Fruit fly (Drosophila melanogaster) whole organism, pupa: ENCODE data around the gene colt.

ENCODE experiments used
- CG10348 ChIP-seq: fragments of 200-800 bp; sonication (Bioruptor generic); IDR thresholded peaks from 2 replicates; pipeline ENCODE4 v1.3.6; 2022; ENCODE audit warnings: missing biosample characterization, missing genetic modification characterization
- CG12605 ChIP-seq: fragments of 200-800 bp; sonication (Bioruptor generic); IDR thresholded peaks from 2 replicates; pipeline ENCODE4 v1.3.6; 2022; ENCODE audit warnings: missing biosample characterization, missing genetic modification characterization
- CG13204 ChIP-seq: fragments of 200-800 bp; sonication (Bioruptor generic); optimal IDR thresholded peaks from 2 replicates; lab custom pipeline; 2018; ENCODE audit warnings: missing biosample characterization, mild to moderate bottlenecking, missing genetic modification characterization, moderate library complexity
- CG14655 ChIP-seq: fragments of 200-800 bp; sonication (Bioruptor generic); optimal IDR thresholded peaks from 3 replicates; lab custom pipeline; 2017; ENCODE audit warnings: mild to moderate bottlenecking, missing biosample characterization, missing genetic modification reagents, missing genetic modification characterization
- CG15710 ChIP-seq: fragments of 200-800 bp; sonication (Bioruptor generic); optimal IDR thresholded peaks from 2 replicates; lab custom pipeline; 2018; ENCODE audit warnings: missing biosample characterization, mild to moderate bottlenecking, missing genetic modification characterization, moderate library complexity
- CG17806 ChIP-seq: fragments of 200-800 bp; sonication (Bioruptor generic); optimal IDR thresholded peaks from 2 replicates; lab custom pipeline; 2018; ENCODE audit warnings: missing biosample characterization, mild to moderate bottlenecking, missing genetic modification characterization, moderate library complexity
- CG32121 ChIP-seq: fragments of 200-800 bp; sonication (Bioruptor generic); IDR thresholded peaks from 2 replicates; pipeline ENCODE4 v1.3.6; 2022; ENCODE audit warnings: missing biosample characterization, missing genetic modification characterization
- CG34367 ChIP-seq: fragments of 200-800 bp; sonication (Bioruptor generic); optimal IDR thresholded peaks from 2 replicates; lab custom pipeline; 2018; ENCODE audit warnings: missing biosample characterization, mild to moderate bottlenecking, missing genetic modification characterization
- CG4496 ChIP-seq: fragments of 200-800 bp; sonication (Bioruptor generic); IDR thresholded peaks from 3 replicates; pipeline ENCODE4 v1.3.6; 2022; ENCODE audit warnings: missing biosample characterization, missing genetic modification characterization
- CG8159 ChIP-seq: fragments of 200-800 bp; sonication (Bioruptor generic); optimal IDR thresholded peaks from 3 replicates; lab custom pipeline; 2018; ENCODE audit warnings: missing biosample characterization, mild to moderate bottlenecking, missing genetic modification characterization, moderate library complexity
- CG8301 ChIP-seq: fragments of 200-800 bp; sonication (Bioruptor generic); optimal IDR thresholded peaks from 2 replicates; lab custom pipeline; 2018; ENCODE audit warnings: missing biosample characterization, mild to moderate bottlenecking, missing genetic modification characterization
- CG9948 ChIP-seq: fragments of 200-800 bp; sonication (Bioruptor generic); optimal IDR thresholded peaks from 2 replicates; lab custom pipeline; 2018; ENCODE audit warnings: missing biosample characterization, mild to moderate bottlenecking, missing genetic modification characterization, moderate library complexity
- D1 ChIP-seq: fragments of 200-800 bp; sonication (Bioruptor generic); optimal IDR thresholded peaks from 2 replicates; lab custom pipeline; 2018; ENCODE audit warnings: missing biosample characterization, mild to moderate bottlenecking, missing genetic modification characterization, moderate library complexity
- EcR ChIP-seq: fragments of 200-800 bp; sonication (Bioruptor generic); optimal IDR thresholded peaks from 3 replicates; lab custom pipeline; 2019; ENCODE audit warnings: missing biosample characterization, missing genetic modification characterization, mild to moderate bottlenecking, moderate library complexity, missing genetic modification reagents
- Ets98B ChIP-seq: fragments of 200-800 bp; sonication (Bioruptor generic); IDR thresholded peaks from 2 replicates; pipeline ENCODE4 v1.3.6; 2022; ENCODE audit warnings: missing biosample characterization, missing genetic modification characterization
- Pif1A ChIP-seq: fragments of 200-800 bp; sonication (Bioruptor generic); optimal IDR thresholded peaks from 3 replicates; lab custom pipeline; 2016; ENCODE audit warnings: missing biosample characterization, missing genetic modification characterization
- Pif1B ChIP-seq: fragments of 200-800 bp; sonication (Bioruptor generic); optimal IDR thresholded peaks from 3 replicates; lab custom pipeline; 2016; ENCODE audit warnings: missing biosample characterization, missing genetic modification characterization
- Snoo ChIP-seq: fragments of 200-800 bp; sonication (Bioruptor generic); optimal IDR thresholded peaks from 3 replicates; lab custom pipeline; 2017; ENCODE audit warnings: missing biosample characterization, mild to moderate bottlenecking, missing genetic modification characterization, inconsistent platforms
- fd96Ca ChIP-seq: fragments of 200-800 bp; sonication (Bioruptor generic); IDR thresholded peaks from 3 replicates; pipeline ENCODE4 v1.3.6; 2022; ENCODE audit warnings: missing biosample characterization, missing genetic modification characterization
- gl ChIP-seq: fragments of 200-800 bp; sonication (Bioruptor generic); optimal IDR thresholded peaks from 2 replicates; lab custom pipeline; 2018; ENCODE audit warnings: missing biosample characterization, mild to moderate bottlenecking, missing genetic modification characterization
- rn ChIP-seq: fragments of 200-800 bp; sonication (Bioruptor generic); IDR thresholded peaks from 2 replicates; pipeline ENCODE4 v1.3.6; 2022; ENCODE audit warnings: missing biosample characterization, missing genetic modification characterization

The colt gene

dm6 chr2L:2806190-2806763 is 36.4 kb upstream of the colt start:
- TF ChIP-seq CG10348 (no peak), CG13204 (GFP tag; lab: Kevin White, UChicago) (peak; percentile 91), Pif1A (GFP tag; lab: Kevin White, UChicago) (peak; percentile 21), fd96Ca (GFP tag; lab: Robert Waterston, UW) (no peak), rn (GFP tag; lab: Robert Waterston, UW) (no peak), CG14655 (GFP tag; lab: Kevin White, UChicago) (peak; percentile 45), CG34367 (tag; lab: Kevin White, UChicago) (peak; percentile 34), CG8301 (tag; lab: Kevin White, UChicago) (peak; percentile 17), CG15710 (tag; lab: Kevin White, UChicago) (peak; percentile 1), gl (tag; lab: Kevin White, UChicago) (peak; percentile 88), CG32121 (no peak), Ets98B (GFP tag; lab: Robert Waterston, UW) (peak; percentile 44; the same call in 1 of the 2 replicates), EcR (GFP tag; lab: Kevin White, UChicago) (peak; percentile 95), D1 (no peak), CG8159 (peak; percentile 30), Pif1B (peak; percentile 20), CG4496 (GFP tag; lab: Robert Waterston, UW) (0 out of 3 replicates have a peak, but pooled peaks have one; percentile 38), CG9948 (tag; lab: Kevin White, UChicago) (no peak), CG17806 (tag; lab: Kevin White, UChicago) (no peak), CG12605 (GFP tag; lab: Robert Waterston, UW) (no peak), Snoo (tag; lab: Kevin White, UChicago) (peak; percentile 29)
- TF ChIP-seq, all 21 proteins: peak for 13

dm6 chr2L:2804634-2805311 is 34.9 kb upstream of the colt start, which contains the start of gene daw:
daw (plus strand) TSS chr2L:2805261.
- TF ChIP-seq CG34367 (tag; lab: Kevin White, UChicago), result peak; percentile 41
- TF ChIP-seq CG17806 (tag; lab: Kevin White, UChicago), result peak; percentile 10
- peak; percentile 88 for TF ChIP-seq gl (tag; lab: Kevin White, UChicago)
- TF ChIP-seq D1, result no peak
- peak; percentile 27 for TF ChIP-seq EcR (GFP tag; lab: Kevin White, UChicago)
- TF ChIP-seq Pif1A (GFP tag; lab: Kevin White, UChicago), result peak; percentile 77
- no peak for TF ChIP-seq rn (GFP tag; lab: Robert Waterston, UW)
- peak; percentile 99 for TF ChIP-seq CG13204 (GFP tag; lab: Kevin White, UChicago)
- TF ChIP-seq CG32121, result 0 out of 2 replicates have a peak, but pooled peaks have one; percentile 26
- TF ChIP-seq CG15710 (tag; lab: Kevin White, UChicago), result no peak
- no peak for TF ChIP-seq CG10348
- TF ChIP-seq CG12605 (GFP tag; lab: Robert Waterston, UW), result peak; percentile 61
- TF ChIP-seq CG14655 (GFP tag; lab: Kevin White, UChicago), result peak; percentile 55
- no peak for TF ChIP-seq CG9948 (tag; lab: Kevin White, UChicago)
- TF ChIP-seq CG4496 (GFP tag; lab: Robert Waterston, UW), result peak; percentile 85
- TF ChIP-seq CG8159, result peak; percentile 27
- no peak for TF ChIP-seq fd96Ca (GFP tag; lab: Robert Waterston, UW)
- peak; percentile 42 for TF ChIP-seq CG8301 (tag; lab: Kevin White, UChicago)
- TF ChIP-seq Snoo (tag; lab: Kevin White, UChicago), result peak; percentile 49
- TF ChIP-seq Ets98B (GFP tag; lab: Robert Waterston, UW), result peak; percentile 72
- TF ChIP-seq Pif1B, result peak; percentile 79

- TF ChIP-seq CG9948 (tag; lab: Kevin White, UChicago), result no peak
- TF ChIP-seq CG14655 (GFP tag; lab: Kevin White, UChicago), result peak; percentile 64
- peak; percentile 39 for TF ChIP-seq Pif1A (GFP tag; lab: Kevin White, UChicago)
- TF ChIP-seq D1, result no peak
- peak; percentile 27 for TF ChIP-seq EcR (GFP tag; lab: Kevin White, UChicago)
- TF ChIP-seq Snoo (tag; lab: Kevin White, UChicago), result peak; percentile 25
- peak; percentile 24 for TF ChIP-seq Pif1B
- peak; percentile 36 for TF ChIP-seq CG8159
- TF ChIP-seq CG34367 (tag; lab: Kevin White, UChicago), result peak; percentile 46
- TF ChIP-seq CG15710 (tag; lab: Kevin White, UChicago), result peak; percentile 35
- TF ChIP-seq Ets98B (GFP tag; lab: Robert Waterston, UW), result peak; percentile 51; the same call in 1 of the 2 replicates
- no peak for TF ChIP-seq CG10348
- TF ChIP-seq CG32121, result no peak
- peak; percentile 68; the same call in 1 of the 2 replicates for TF ChIP-seq CG12605 (GFP tag; lab: Robert Waterston, UW)
- peak; percentile 79 for TF ChIP-seq CG13204 (GFP tag; lab: Kevin White, UChicago)
- peak; percentile 46 for TF ChIP-seq CG8301 (tag; lab: Kevin White, UChicago)
- peak; percentile 45; the same call in 1 of the 3 replicates for TF ChIP-seq CG4496 (GFP tag; lab: Robert Waterston, UW)
- peak; percentile 87 for TF ChIP-seq gl (tag; lab: Kevin White, UChicago)
- TF ChIP-seq CG17806 (tag; lab: Kevin White, UChicago), result peak; percentile 28
- no peak for TF ChIP-seq rn (GFP tag; lab: Robert Waterston, UW)
- peak; percentile 46; the same call in 1 of the 3 replicates for TF ChIP-seq fd96Ca (GFP tag; lab: Robert Waterston, UW)
These were observed 32.7 kb upstream of the colt start for dm6 chr2L:2802527-2802926.

dm6 chr2L:2800956-2801776 is 31.3 kb upstream of the colt start:
- TF ChIP-seq Ets98B (GFP tag; lab: Robert Waterston, UW) (no peak), CG17806 (tag; lab: Kevin White, UChicago) (no peak), Pif1A (GFP tag; lab: Kevin White, UChicago) (no peak), CG8159 (no peak), CG15710 (tag; lab: Kevin White, UChicago) (no peak), Snoo (tag; lab: Kevin White, UChicago) (no peak), CG10348 (no peak)
